Worm (Caenorhabditis elegans) whole organism, midembryonic: Measurements from ENCODE around the gene H34I24.1.

Experiments
- T22C8.4 ChIP-seq: fragments of 200-800 bp; sonication (Bioruptor generic); IDR thresholded peaks from 2 replicates; pipeline ENCODE4 v1.3.6; 2022; ENCODE audit warnings: missing genetic modification characterization, missing compliant biosample characterization
- cog-1 ChIP-seq: sonication (generic microtip); optimal IDR thresholded peaks from 2 replicates; lab custom pipeline; 2016; ENCODE audit warnings: missing genetic modification characterization, missing compliant biosample characterization
- flt-1 ChIP-seq: fragments of 200-800 bp; sonication (Bioruptor generic); IDR thresholded peaks from 2 replicates; pipeline ENCODE4 v1.3.6; 2022; ENCODE audit warnings: missing genetic modification characterization, missing compliant biosample characterization
- klf-2 ChIP-seq: fragments of 200-800 bp; sonication (Bioruptor generic); conservative IDR thresholded peaks from 2 replicates; pipeline ENCODE4 v1.3.6; 2022; ENCODE audit warnings: missing genetic modification reagents, missing genetic modification characterization, missing compliant biosample characterization
- med-1 ChIP-seq: sonication (generic microtip); optimal IDR thresholded peaks from 2 replicates; lab custom pipeline; 2017; ENCODE audit warnings: missing genetic modification characterization, mild to moderate bottlenecking, missing compliant biosample characterization, antibody characterized with exemption, missing genetic modification reagents; ENCODE audit not compliant: insufficient read depth
- ref-1 ChIP-seq: fragments of 200-800 bp; sonication (Bioruptor generic); conservative IDR thresholded peaks from 2 replicates; pipeline ENCODE4 v1.3.6; 2022; ENCODE audit warnings: missing genetic modification reagents, missing genetic modification characterization, missing compliant biosample characterization
- tab-1 ChIP-seq: fragments of 200-800 bp; sonication (Bioruptor generic); IDR thresholded peaks from 2 replicates; pipeline ENCODE4 v1.3.6; 2022; ENCODE audit warnings: missing genetic modification characterization, missing compliant biosample characterization
- ztf-23 ChIP-seq: fragments of 200-800 bp; sonication (Bioruptor generic); IDR thresholded peaks from 2 replicates; pipeline ENCODE4 v1.3.6; 2022; ENCODE audit warnings: missing genetic modification reagents, missing genetic modification characterization, missing compliant biosample characterization
- ztf-29 ChIP-seq: fragments of 200-800 bp; sonication (Bioruptor generic); IDR thresholded peaks from 2 replicates; pipeline ENCODE4 v1.3.6; 2022; ENCODE audit warnings: missing genetic modification reagents, missing genetic modification characterization, missing compliant biosample characterization

The H34I24.1 gene

ce11 chrIII:2855929-2856328 is 9.1 kb downstream of the H34I24.1 start, which contains the start of gene F56F11.4:
TSS of gene F56F11.4 (plus strand) at chrIII:2856229.
- TF ChIP-seq ztf-23 (no peak), cog-1 (tag; lab: Kevin White, UChicago) (no peak), tab-1 (GFP tag; lab: Robert Waterston, UW) (no peak), ztf-29 (GFP tag; lab: Robert Waterston, UW) (no peak)

- TF ChIP-seq ztf-29 (GFP tag; lab: Robert Waterston, UW) (no peak), med-1 (no peak)
Measured at ce11 chrIII:2858334-2858733, 11.5 kb downstream of the H34I24.1 start.

- TF ChIP-seq ref-1 (no peak), klf-2 (GFP tag; lab: Robert Waterston, UW) (no peak), tab-1 (GFP tag; lab: Robert Waterston, UW) (no peak), ztf-29 (GFP tag; lab: Robert Waterston, UW) (no peak), ztf-23 (no peak), cog-1 (tag; lab: Kevin White, UChicago) (no peak), T22C8.4 (GFP tag; lab: Robert Waterston, UW) (no peak), med-1 (no peak), flt-1 (no peak)
Measured at ce11 chrIII:2864669-2865068, 17.8 kb downstream of the H34I24.1 start.

ce11 chrIII:2866597-2866996 is 19.8 kb downstream of the H34I24.1 start:
- no peak for TF ChIP-seq flt-1
- no peak for TF ChIP-seq T22C8.4 (GFP tag; lab: Robert Waterston, UW)
- no peak for TF ChIP-seq ztf-23
- TF ChIP-seq med-1 = no peak
- TF ChIP-seq klf-2 (GFP tag; lab: Robert Waterston, UW) = no peak
- no peak for TF ChIP-seq tab-1 (GFP tag; lab: Robert Waterston, UW)
- no peak for TF ChIP-seq ztf-29 (GFP tag; lab: Robert Waterston, UW)
- no peak for TF ChIP-seq ref-1
- no peak for TF ChIP-seq cog-1 (tag; lab: Kevin White, UChicago)

ce11 chrIII:2868416-2868815 is 21.6 kb downstream of the H34I24.1 start:
- TF ChIP-seq cog-1 (tag; lab: Kevin White, UChicago) = no peak
- no peak for TF ChIP-seq med-1

ce11 chrIII:2869033-2869432 is 22.2 kb downstream of the H34I24.1 start:
- no peak for TF ChIP-seq klf-2 (GFP tag; lab: Robert Waterston, UW)
- no peak for TF ChIP-seq med-1

- TF ChIP-seq ztf-29 (GFP tag; lab: Robert Waterston, UW) (no peak), flt-1 (no peak), klf-2 (GFP tag; lab: Robert Waterston, UW) (no peak), T22C8.4 (GFP tag; lab: Robert Waterston, UW) (no peak)
Measured at ce11 chrIII:2869512-2869911, 22.7 kb downstream of the H34I24.1 start.

- TF ChIP-seq ztf-23 (no peak), med-1 (no peak), flt-1 (no peak), T22C8.4 (GFP tag; lab: Robert Waterston, UW) (no peak), ztf-29 (GFP tag; lab: Robert Waterston, UW) (no peak), tab-1 (GFP tag; lab: Robert Waterston, UW) (no peak), ref-1 (no peak), klf-2 (GFP tag; lab: Robert Waterston, UW) (no peak), cog-1 (tag; lab: Kevin White, UChicago) (no peak)
Measured at ce11 chrIII:2870228-2870627, 23.4 kb downstream of the H34I24.1 start.

- TF ChIP-seq med-1 (no peak), ref-1 (no peak), flt-1 (no peak), ztf-23 (no peak)
Measured at ce11 chrIII:2871817-2872216, 25.0 kb downstream of the H34I24.1 start.

ce11 chrIII:2873116-2873644 is 26.3 kb downstream of the H34I24.1 start:
- TF ChIP-seq med-1 (no peak), ztf-29 (GFP tag; lab: Robert Waterston, UW) (no peak), cog-1 (tag; lab: Kevin White, UChicago) (no peak), ref-1 (no peak), T22C8.4 (GFP tag; lab: Robert Waterston, UW) (no peak), flt-1 (no peak), ztf-23 (no peak), tab-1 (GFP tag; lab: Robert Waterston, UW) (no peak), klf-2 (GFP tag; lab: Robert Waterston, UW) (no peak)

ce11 chrIII:2874144-2874868 is 27.5 kb downstream of the H34I24.1 start, which contains the start of gene klf-1:
TSS of gene klf-1 (plus strand) at chrIII:2874818.
- TF ChIP-seq ref-1 (no peak), tab-1 (GFP tag; lab: Robert Waterston, UW) (no peak)

ce11 chrIII:2875946-2876345 is 29.1 kb downstream of the H34I24.1 start:
- TF ChIP-seq T22C8.4 (GFP tag; lab: Robert Waterston, UW) = no peak
- TF ChIP-seq ztf-23 = no peak
- no peak for TF ChIP-seq ref-1
- TF ChIP-seq tab-1 (GFP tag; lab: Robert Waterston, UW) = no peak
- TF ChIP-seq med-1 = no peak
- no peak for TF ChIP-seq klf-2 (GFP tag; lab: Robert Waterston, UW)
- TF ChIP-seq ztf-29 (GFP tag; lab: Robert Waterston, UW) = no peak
- no peak for TF ChIP-seq flt-1
- no peak for TF ChIP-seq cog-1 (tag; lab: Kevin White, UChicago)
